Worm (Caenorhabditis elegans): ENCODE data around the gene daf-9.

DNA sequence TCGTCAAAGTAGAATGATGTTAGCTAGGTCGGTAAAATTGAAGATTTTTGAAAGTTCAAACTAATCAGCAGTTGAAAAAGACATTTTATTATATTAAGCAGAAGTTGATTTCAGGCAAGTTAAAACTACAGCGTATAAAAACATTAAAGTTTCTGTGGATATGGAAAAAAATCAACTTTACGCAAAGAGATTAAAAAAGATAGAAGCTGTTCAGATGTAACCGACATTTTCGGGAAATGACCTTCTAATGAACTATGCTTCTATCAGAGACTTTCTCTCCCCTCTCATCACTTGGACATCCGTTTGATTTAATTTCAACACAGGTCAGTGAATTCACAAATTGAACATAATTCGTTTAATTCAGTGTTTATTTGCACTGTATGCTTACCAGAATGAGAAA is 16.4 kb upstream of the daf-9 start, which contains the start of gene T13C5.7:
- TF ChIP-seq ama-1 (optimal IDR thresholded peaks at IDR 0.05) (no peak), flt-1 (GFP tag; IDR thresholded peaks at IDR 0.05) (no peak), F13C5.2 (tag; optimal IDR thresholded peaks at IDR 0.05) (no peak), ceh-13 (GFP tag; optimal IDR thresholded peaks at IDR 0.05) (no peak), hmbx-1 (tag; optimal IDR thresholded peaks at IDR 0.05) (no peak)
